Fruit fly (Drosophila melanogaster) whole organism: ENCODE results near the gene APC7.

ENCODE experiments used
- Dll ChIP-seq: fragments of >200 bp; optimal IDR thresholded peaks from 2 replicates; lab custom pipeline; 2017
- EcR ChIP-seq, 2 experiments: fragments of >200 bp; optimal IDR thresholded peaks; 2 replicates each; lab custom pipeline; 2017; ENCODE audit warnings: missing biosample characterization in 2 of 2, missing genetic modification characterization in 2 of 2, missing genetic modification reagents in 2 of 2
- pan ChIP-seq: fragments of >200 bp; optimal IDR thresholded peaks from 2 replicates; lab custom pipeline; 2017
- psq ChIP-seq: fragments of >200 bp; optimal IDR thresholded peaks from 2 replicates; lab custom pipeline; 2017

DNA sequence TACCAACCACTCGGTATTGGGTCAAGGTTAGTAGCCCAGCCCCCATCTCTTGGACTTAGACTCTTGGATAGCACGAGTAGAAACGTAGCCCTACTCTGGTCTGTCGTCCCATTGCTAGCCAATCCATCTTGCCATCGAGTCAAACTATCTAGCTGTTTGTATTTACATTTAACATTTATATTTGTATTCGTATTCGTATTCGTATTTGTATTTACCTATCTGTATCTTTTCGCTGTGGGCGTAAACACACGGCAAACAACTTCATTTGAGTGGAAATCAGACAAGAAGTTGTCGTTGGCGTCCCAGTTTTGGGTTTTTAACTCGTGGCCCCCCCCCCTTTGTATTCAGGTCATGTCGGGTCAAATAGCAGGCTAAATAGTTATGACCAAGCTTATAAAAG lies 17.4 kb downstream of the APC7 start:
- TF ChIP-seq EcR (GFP tag; optimal IDR thresholded peaks at IDR 0.05; lab: Kevin White, UChicago) (no peak), psq (lab: Kevin White, UChicago) (no peak), Dll (no peak), pan (lab: Kevin White, UChicago) (no peak)
